Worm (Caenorhabditis elegans): ENCODE measurements around the gene nlp-29.
A peak's percentile ranks its signal among the peaks of the same experiment; 100 is the strongest.

Gene nlp-29

DNA sequence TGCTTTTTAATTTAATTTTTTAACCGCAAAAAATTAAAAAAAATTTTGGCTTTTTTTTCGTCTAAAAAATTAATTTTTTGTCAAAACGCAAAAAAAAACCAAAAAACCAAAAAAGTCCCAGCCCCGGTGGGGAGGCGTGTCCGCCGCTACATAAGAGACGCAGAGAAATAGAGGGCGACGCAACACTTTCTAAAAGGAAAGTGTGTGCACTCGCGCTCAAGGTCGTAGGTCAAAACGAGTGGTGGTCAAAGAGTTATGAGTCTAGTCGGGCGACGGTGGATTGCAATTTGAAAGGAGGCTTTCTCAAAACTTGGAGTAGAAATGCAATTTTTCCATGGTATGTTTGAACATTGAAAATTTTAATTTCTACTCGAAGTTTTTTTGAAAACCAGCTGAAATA is 20.4 kb downstream of the nlp-29 start:
- peak; percentile 77 for TF ChIP-seq hmg-1.2 (GFP tag; IDR thresholded peaks at IDR 0.05)
- TF ChIP-seq D2030.7 (GFP tag; IDR thresholded peaks at IDR 0.05), result peak; percentile 46; the same call in 1 of the 2 replicates
- TF ChIP-seq ceh-91 (GFP tag; IDR thresholded peaks at IDR 0.05), result 0 out of 2 replicates have a peak, but pooled peaks have one; percentile 17
- peak; percentile 90 for TF ChIP-seq xnd-1 (tag; optimal IDR thresholded peaks at IDR 0.05)
- no peak for TF ChIP-seq tlf-1 (GFP tag; optimal IDR thresholded peaks at IDR 0.05)
- no peak for TF ChIP-seq ztf-6 (GFP tag; IDR thresholded peaks at IDR 0.05)
- no peak for TF ChIP-seq mxl-1 (tag; optimal IDR thresholded peaks at IDR 0.05)
- peak; percentile 93 for TF ChIP-seq madf-8 (GFP tag; conservative IDR thresholded peaks at IDR 0.05)
- TF ChIP-seq hsf-1 (GFP tag; IDR thresholded peaks at IDR 0.05), result peak; percentile 58; the same call in 1 of the 2 replicates
- TF ChIP-seq egl-18 (GFP tag; IDR thresholded peaks at IDR 0.05), result no peak
- TF ChIP-seq ceh-100 (GFP tag; IDR thresholded peaks at IDR 0.05), result 0 out of 2 replicates have a peak, but pooled peaks have one; percentile 10
- TF ChIP-seq B0261.1 (tag; optimal IDR thresholded peaks at IDR 0.05), result no peak
- TF ChIP-seq aptf-2 (GFP tag; conservative IDR thresholded peaks at IDR 0.05), result 0 out of 2 replicates have a peak, but pooled peaks have one; percentile 35
- TF ChIP-seq efl-1 (GFP tag; optimal IDR thresholded peaks at IDR 0.05), result peak; percentile 88
- peak; percentile 62 for TF ChIP-seq dpl-1 (GFP tag; optimal IDR thresholded peaks at IDR 0.05)
- peak; percentile 30; the same call in 1 of the 2 replicates for TF ChIP-seq F33H1.4 (GFP tag; IDR thresholded peaks at IDR 0.05)
- peak; percentile 96 for TF ChIP-seq madf-6 (GFP tag; IDR thresholded peaks at IDR 0.05)
- no peak for TF ChIP-seq ztf-18 (tag; optimal IDR thresholded peaks at IDR 0.05)
- TF ChIP-seq bed-2 (GFP tag; IDR thresholded peaks at IDR 0.05), result no peak
- TF ChIP-seq F39B2.1 (GFP tag; IDR thresholded peaks at IDR 0.05), result no peak

- TF ChIP-seq him-1 (tag; optimal IDR thresholded peaks at IDR 0.05) (no peak), ztf-3 (GFP tag; optimal IDR thresholded peaks at IDR 0.05) (no peak), F23B12.7 (tag; optimal IDR thresholded peaks at IDR 0.05; ENCODE audit: insufficient read depth) (no peak), egl-44 (GFP tag; IDR thresholded peaks at IDR 0.05) (no peak), madf-10 (tag; optimal IDR thresholded peaks at IDR 0.05) (no peak), Y53F4B.3 (GFP tag; IDR thresholded peaks at IDR 0.05) (no peak), lsl-1 (GFP tag; optimal IDR thresholded peaks at IDR 0.05) (no peak), snpc-4 (GFP tag; optimal IDR thresholded peaks at IDR 0.05) (no peak), snpc-4 (tag; optimal IDR thresholded peaks at IDR 0.05) (no peak), sptf-2 (GFP tag; optimal IDR thresholded peaks at IDR 0.05) (no peak), xnd-1 (tag; optimal IDR thresholded peaks at IDR 0.05) (no peak), ekl-4 (GFP tag; IDR thresholded peaks at IDR 0.05) (no peak), ceh-40 (GFP tag; IDR thresholded peaks at IDR 0.05) (no peak), B0261.1 (tag; optimal IDR thresholded peaks at IDR 0.05) (no peak), ztf-25 (GFP tag; IDR thresholded peaks at IDR 0.05) (no peak), nhr-90 (tag; optimal IDR thresholded peaks at IDR 0.05) (no peak), ztf-6 (GFP tag; IDR thresholded peaks at IDR 0.05) (no peak)
Measured at ce11 chrV:4005219-4005618, 21.0 kb downstream of the nlp-29 start, which contains the start of gene srh-8. srh-8 (plus strand) TSS chrV:4005519.

- TF ChIP-seq nfyb-1 (GFP tag; IDR thresholded peaks at IDR 0.05) (no peak), madf-10 (tag; optimal IDR thresholded peaks at IDR 0.05) (no peak), ceh-40 (GFP tag; IDR thresholded peaks at IDR 0.05) (no peak), atf-7 (tag; optimal IDR thresholded peaks at IDR 0.05) (no peak), ets-4 (GFP tag; optimal IDR thresholded peaks at IDR 0.05) (no peak)
Measured at ce11 chrV:4007927-4008326, 23.7 kb downstream of the nlp-29 start, which contains the start of gene srh-7. srh-7 (plus strand) TSS chrV:4008227.

Data from whole organism, young adult.